Worm (Caenorhabditis elegans) whole organism, L3 larva: ENCODE measurements around the gene Y72A10A.1.

Experiments
- egl-27 ChIP-seq: sonication (generic microtip); optimal IDR thresholded peaks from 4 replicates; lab custom pipeline; 2017; ENCODE audit warnings: missing biosample characterization, missing genetic modification reagents, missing genetic modification characterization
- elt-3 ChIP-seq, 3 experiments: fragments of 150-350 bp in 1 of 3; sonication (generic microtip) in 2 of 3; optimal IDR thresholded peaks; 2 replicates in 2 of 3; 4 replicates in 1 of 3; lab custom pipeline; 2014 to 2017; ENCODE audit warnings: missing biosample characterization in 3 of 3, missing genetic modification characterization in 3 of 3
- lin-15B ChIP-seq: fragments of 150-350 bp; optimal IDR thresholded peaks from 2 replicates; lab custom pipeline; 2014; ENCODE audit warnings: missing biosample characterization, missing genetic modification characterization
- nhr-11 ChIP-seq: fragments of 150-350 bp; optimal IDR thresholded peaks from 2 replicates; lab custom pipeline; 2014; ENCODE audit warnings: missing biosample characterization, missing genetic modification characterization
- nhr-25 ChIP-seq: sonication (generic microtip); optimal IDR thresholded peaks from 2 replicates; lab custom pipeline; 2017; ENCODE audit warnings: missing biosample characterization, missing genetic modification characterization
- nhr-76 ChIP-seq: fragments of 150-350 bp; sonication (generic microtip); optimal IDR thresholded peaks from 5 replicates; lab custom pipeline; 2014; ENCODE audit warnings: missing biosample characterization, missing genetic modification characterization
- unc-39 ChIP-seq: sonication (generic microtip); optimal IDR thresholded peaks from 4 replicates; lab custom pipeline; 2017; ENCODE audit warnings: missing biosample characterization, missing genetic modification characterization
- unc-62 ChIP-seq: fragments of 150-350 bp; sonication (generic microtip); optimal IDR thresholded peaks from 4 replicates; lab custom pipeline; 2014; ENCODE audit warnings: missing biosample characterization, missing genetic modification reagents, missing genetic modification characterization
- ztf-11 ChIP-seq: fragments of 150-350 bp; optimal IDR thresholded peaks from 2 replicates; lab custom pipeline; 2014; ENCODE audit warnings: missing biosample characterization, missing genetic modification characterization

ce11 chrX:6173656-6174055 is 35.5 kb upstream of the Y72A10A.1 start, which contains the start of gene T25B2.1:
- TF ChIP-seq nhr-76 (tag; lab: Kevin White, UChicago) (no peak), unc-62 (GFP tag; lab: Kevin White, UChicago) (no peak), unc-39 (no peak), ztf-11 (tag; lab: Kevin White, UChicago) (no peak), nhr-11 (tag; lab: Kevin White, UChicago) (no peak), elt-3 (tag; optimal IDR thresholded peaks at IDR 0.05; lab: Kevin White, UChicago) (no peak), egl-27 (no peak), lin-15B (tag; lab: Kevin White, UChicago) (no peak), nhr-25 (tag; lab: Kevin White, UChicago) (no peak)
